Worm (Caenorhabditis elegans) whole organism, late embryonic: Measurements from ENCODE around the gene nhr-61.

Source experiments
- C08G9.2 ChIP-seq: sonication (generic microtip); optimal IDR thresholded peaks from 2 replicates; lab custom pipeline; 2016; ENCODE audit warnings: mild to moderate bottlenecking, missing genetic modification characterization, moderate library complexity, missing compliant biosample characterization
- K02D7.2 ChIP-seq: sonication (generic microtip); optimal IDR thresholded peaks from 2 replicates; lab custom pipeline; 2017; ENCODE audit warnings: mild to moderate bottlenecking, missing genetic modification characterization, missing compliant biosample characterization
- K09A11.1 ChIP-seq: sonication (generic microtip); optimal IDR thresholded peaks from 2 replicates; lab custom pipeline; 2017; ENCODE audit warnings: antibody characterized with exemption, mild to moderate bottlenecking, missing genetic modification characterization, missing compliant biosample characterization; ENCODE audit not compliant: insufficient read depth
- Y22D7AL.16 ChIP-seq: sonication (generic microtip); optimal IDR thresholded peaks from 2 replicates; lab custom pipeline; 2016; ENCODE audit warnings: missing genetic modification characterization, missing compliant biosample characterization
- ama-1 ChIP-seq: fragments of 150-350 bp; optimal IDR thresholded peaks from 2 replicates; lab custom pipeline; 2014
- ceh-19 ChIP-seq: fragments of 200-800 bp; sonication (Bioruptor generic); optimal IDR thresholded peaks from 2 replicates; lab custom pipeline; 2018; ENCODE audit warnings: mild to moderate bottlenecking, missing genetic modification characterization, missing compliant biosample characterization
- ceh-2 ChIP-seq: sonication (generic microtip); optimal IDR thresholded peaks from 2 replicates; lab custom pipeline; 2016; ENCODE audit warnings: missing genotype, missing genetic modification characterization, missing compliant biosample characterization
- ceh-22 ChIP-seq: sonication (generic microtip); optimal IDR thresholded peaks from 2 replicates; lab custom pipeline; 2017; ENCODE audit warnings: missing biosample characterization, missing genetic modification characterization
- ceh-34 ChIP-seq: sonication (generic microtip); optimal IDR thresholded peaks from 2 replicates; lab custom pipeline; 2016; ENCODE audit warnings: mild to moderate bottlenecking, missing genetic modification characterization, missing compliant biosample characterization
- ceh-45 ChIP-seq: fragments of 200-800 bp; sonication (Bioruptor generic); IDR thresholded peaks from 2 replicates; pipeline ENCODE4 v1.3.6; 2022; ENCODE audit warnings: missing genetic modification reagents, missing genetic modification characterization, missing compliant biosample characterization
- ceh-48 ChIP-seq: sonication (generic microtip); optimal IDR thresholded peaks from 2 replicates; lab custom pipeline; 2016; ENCODE audit warnings: missing genetic modification characterization, inconsistent platforms, missing compliant biosample characterization
- ceh-9 ChIP-seq: sonication (generic microtip); optimal IDR thresholded peaks from 2 replicates; lab custom pipeline; 2016; ENCODE audit warnings: mild to moderate bottlenecking, missing genetic modification characterization, inconsistent platforms, missing compliant biosample characterization
- che-1 ChIP-seq: sonication (generic microtip); optimal IDR thresholded peaks from 2 replicates; lab custom pipeline; 2016; ENCODE audit warnings: mild to moderate bottlenecking, missing genetic modification characterization, missing compliant biosample characterization
- dmd-4 ChIP-seq: sonication (generic microtip); optimal IDR thresholded peaks from 2 replicates; lab custom pipeline; 2016; ENCODE audit warnings: borderline replicate concordance, missing genetic modification characterization, missing compliant biosample characterization
- dve-1 ChIP-seq: sonication (generic microtip); optimal IDR thresholded peaks from 2 replicates; lab custom pipeline; 2017; ENCODE audit warnings: antibody characterized with exemption, mild to moderate bottlenecking, missing genetic modification characterization, missing compliant biosample characterization
- ets-4 ChIP-seq: sonication (generic microtip); optimal IDR thresholded peaks from 2 replicates; lab custom pipeline; 2016; ENCODE audit warnings: missing genetic modification characterization, missing compliant biosample characterization
- eyg-1 ChIP-seq: sonication (generic microtip); optimal IDR thresholded peaks from 2 replicates; lab custom pipeline; 2016; ENCODE audit warnings: missing genotype, missing genetic modification characterization, missing compliant biosample characterization
- fax-1 ChIP-seq: sonication (generic microtip); optimal IDR thresholded peaks from 2 replicates; lab custom pipeline; 2016; ENCODE audit warnings: missing genotype, missing genetic modification characterization, missing compliant biosample characterization
- gmeb-2 ChIP-seq: sonication (generic microtip); optimal IDR thresholded peaks from 2 replicates; lab custom pipeline; 2016; ENCODE audit warnings: missing genetic modification characterization, inconsistent platforms, missing compliant biosample characterization
- hlh-8 ChIP-seq: sonication (generic microtip); optimal IDR thresholded peaks from 2 replicates; lab custom pipeline; 2016; ENCODE audit warnings: missing genotype, missing genetic modification characterization, missing compliant biosample characterization
- lin-11 ChIP-seq: fragments of 200-800 bp; sonication (Bioruptor generic); optimal IDR thresholded peaks from 2 replicates; lab custom pipeline; 2018; ENCODE audit warnings: mild to moderate bottlenecking, missing genetic modification characterization, missing compliant biosample characterization
- madf-2 ChIP-seq: sonication (generic microtip); optimal IDR thresholded peaks from 2 replicates; lab custom pipeline; 2017; ENCODE audit warnings: missing genetic modification characterization, missing compliant biosample characterization
- nfya-1 ChIP-seq: sonication (generic microtip); optimal IDR thresholded peaks from 2 replicates; lab custom pipeline; 2017; ENCODE audit warnings: missing genetic modification characterization, mild to moderate bottlenecking, missing compliant biosample characterization, antibody characterized with exemption, moderate library complexity
- nhr-11 ChIP-seq: fragments of 150-350 bp; optimal IDR thresholded peaks from 2 replicates; lab custom pipeline; 2014; ENCODE audit warnings: missing biosample characterization, missing genetic modification characterization
- odd-2 ChIP-seq: sonication (generic microtip); optimal IDR thresholded peaks from 2 replicates; lab custom pipeline; 2017; ENCODE audit warnings: antibody characterized with exemption, mild to moderate bottlenecking, missing genetic modification characterization, missing compliant biosample characterization
- pag-3 ChIP-seq: sonication (generic microtip); optimal IDR thresholded peaks from 2 replicates; lab custom pipeline; 2016; ENCODE audit warnings: missing compliant biosample characterization, missing genetic modification characterization, borderline replicate concordance
- pat-9 ChIP-seq: fragments of 200-800 bp; sonication (Bioruptor generic); optimal IDR thresholded peaks from 2 replicates; lab custom pipeline; 2018; ENCODE audit warnings: mild to moderate bottlenecking, missing genetic modification characterization, moderate library complexity, missing compliant biosample characterization
- pax-1 ChIP-seq: fragments of 150-350 bp; optimal IDR thresholded peaks from 2 replicates; lab custom pipeline; 2014; ENCODE audit warnings: missing biosample characterization, missing genetic modification characterization
- pha-2 ChIP-seq: sonication (generic microtip); optimal IDR thresholded peaks from 2 replicates; lab custom pipeline; 2017; ENCODE audit warnings: mild to moderate bottlenecking, missing genetic modification characterization, missing compliant biosample characterization
- pha-4 ChIP-seq: fragments of 150-350 bp; optimal IDR thresholded peaks from 2 replicates; lab custom pipeline; 2018; ENCODE audit warnings: missing biosample characterization, missing genetic modification reagents, missing genetic modification characterization
- pros-1 ChIP-seq: fragments of 150-350 bp; optimal IDR thresholded peaks from 2 replicates; lab custom pipeline; 2014; ENCODE audit warnings: missing biosample characterization, missing genetic modification reagents, missing genetic modification characterization
- ref-2 ChIP-seq: sonication (generic microtip); optimal IDR thresholded peaks from 2 replicates; lab custom pipeline; 2016; ENCODE audit warnings: missing genetic modification characterization, missing compliant biosample characterization
- rnt-1 ChIP-seq: sonication (generic microtip); optimal IDR thresholded peaks from 2 replicates; lab custom pipeline; 2016; ENCODE audit warnings: missing genetic modification characterization, missing compliant biosample characterization
- sox-2 ChIP-seq: fragments of 200-800 bp; sonication (Bioruptor generic); IDR thresholded peaks from 2 replicates; pipeline ENCODE4 v1.3.6; 2022; ENCODE audit warnings: missing genetic modification reagents, missing genetic modification characterization, missing compliant biosample characterization
- sox-4 ChIP-seq: sonication (generic microtip); optimal IDR thresholded peaks from 2 replicates; lab custom pipeline; 2017; ENCODE audit warnings: mild to moderate bottlenecking, missing genetic modification characterization, inconsistent platforms, missing compliant biosample characterization
- tbx-2 ChIP-seq: sonication (generic microtip); optimal IDR thresholded peaks from 2 replicates; lab custom pipeline; 2016; ENCODE audit warnings: missing genetic modification characterization, missing compliant biosample characterization
- tbx-7 ChIP-seq: sonication (generic microtip); optimal IDR thresholded peaks from 2 replicates; lab custom pipeline; 2016; ENCODE audit warnings: missing genotype, missing genetic modification characterization, missing compliant biosample characterization
- ttx-3 ChIP-seq: sonication (generic microtip); optimal IDR thresholded peaks from 2 replicates; lab custom pipeline; 2016; ENCODE audit warnings: missing genetic modification reagents, missing genetic modification characterization, missing compliant biosample characterization
- unc-3 ChIP-seq, 2 experiments: fragments of 200-800 bp in 1 of 2; sonication (Bioruptor generic) in 1 of 2; sonication (generic microtip) in 1 of 2; conservative IDR thresholded peaks in 1 of 2; optimal IDR thresholded peaks in 1 of 2; 2 replicates each; pipeline versions ENCODE4 v1.3.6 to Lab custom; 2016 to 2022; ENCODE audit warnings: missing compliant biosample characterization in 2 of 2, missing genetic modification characterization in 2 of 2, missing genetic modification reagents in 1 of 2
- unc-42 ChIP-seq: sonication (generic microtip); optimal IDR thresholded peaks from 2 replicates; lab custom pipeline; 2016; ENCODE audit warnings: missing genotype, missing genetic modification characterization, missing compliant biosample characterization
- zip-5 ChIP-seq: sonication (generic microtip); optimal IDR thresholded peaks from 2 replicates; lab custom pipeline; 2016; ENCODE audit warnings: missing genetic modification characterization, missing compliant biosample characterization
- ztf-16 ChIP-seq: sonication (generic microtip); optimal IDR thresholded peaks from 2 replicates; lab custom pipeline; 2017; ENCODE audit warnings: missing genetic modification characterization, missing compliant biosample characterization

Gene nhr-61

DNA sequence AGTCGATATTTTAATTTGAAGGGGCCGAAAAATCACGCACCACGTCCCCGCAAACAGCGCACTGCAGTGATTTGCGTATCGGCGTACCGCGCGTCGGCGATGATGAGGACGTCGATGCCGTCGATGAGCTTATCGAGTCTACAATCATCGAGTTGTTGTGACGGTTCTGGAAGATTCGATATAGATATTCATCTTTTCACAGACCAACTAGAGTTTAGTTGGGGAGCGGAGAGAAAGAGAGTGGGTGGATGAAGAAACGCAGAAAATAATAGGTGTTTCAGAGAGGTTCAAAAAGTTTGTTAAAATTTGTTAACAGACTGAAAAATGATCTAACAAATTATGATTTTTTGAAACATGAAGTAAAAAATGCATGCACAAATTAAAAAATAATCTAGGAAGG lies at the start of gene nhr-61:
Gene nhr-61, minus strand, starts transcription at position 168 of the 400 bp plus-strand sequence.
- no peak for TF ChIP-seq pat-9 (tag; lab: Kevin White, UChicago)
- TF ChIP-seq tbx-7 (tag; lab: Kevin White, UChicago): no peak
- TF ChIP-seq ama-1 (lab: Kevin White, UChicago): no peak
- no peak for TF ChIP-seq dmd-4 (tag; lab: Kevin White, UChicago)
- no peak for TF ChIP-seq madf-2 (tag; lab: Kevin White, UChicago)
- no peak for TF ChIP-seq eyg-1 (tag; lab: Kevin White, UChicago)
- TF ChIP-seq pha-4 (tag; lab: Kevin White, UChicago): no peak
- no peak for TF ChIP-seq ttx-3

DNA sequence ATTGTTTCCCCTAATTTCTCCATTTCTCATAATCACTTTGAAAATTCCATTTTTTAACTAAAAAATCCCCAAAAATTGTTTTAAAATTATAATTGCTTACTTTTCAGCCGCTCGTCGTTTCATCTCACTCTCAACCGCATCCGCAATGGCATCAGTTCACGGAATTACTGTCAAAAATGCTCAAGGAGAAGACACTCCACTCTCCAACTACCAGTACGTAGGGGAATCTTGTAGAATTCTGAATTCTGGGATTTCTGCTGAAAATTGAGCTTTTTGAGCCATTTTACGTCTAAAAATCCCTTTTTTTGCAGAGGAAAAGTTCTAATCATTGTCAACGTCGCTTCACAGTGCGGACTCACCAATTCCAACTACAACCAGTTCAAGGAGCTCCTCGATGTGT lies 49.2 kb upstream of the nhr-61 start:
- TF ChIP-seq nfya-1 (tag; lab: Kevin White, UChicago) (no peak), lin-11 (tag; lab: Kevin White, UChicago) (no peak), ceh-45 (no peak), Y22D7AL.16 (tag; lab: Kevin White, UChicago) (no peak), pax-1 (tag; lab: Kevin White, UChicago) (no peak), rnt-1 (tag; lab: Kevin White, UChicago) (no peak), odd-2 (tag; lab: Kevin White, UChicago) (no peak), nhr-11 (tag; lab: Kevin White, UChicago) (no peak), tbx-7 (tag; lab: Kevin White, UChicago) (no peak), dmd-4 (tag; lab: Kevin White, UChicago) (no peak), ceh-22 (tag; lab: Kevin White, UChicago) (no peak), pag-3 (tag; lab: Kevin White, UChicago) (no peak), zip-5 (tag; lab: Kevin White, UChicago) (no peak), pha-2 (tag; lab: Kevin White, UChicago) (no peak)

ce11 chrII:14866668-14867067 lies 48.3 kb upstream of the nhr-61 start, which contains the start of gene gpx-2:
Gene gpx-2, plus strand, starts transcription at chrII:14866766.
- no peak for TF ChIP-seq lin-11 (tag; lab: Kevin White, UChicago)
- no peak for TF ChIP-seq ceh-19 (GFP tag; lab: Kevin White, UChicago)
- no peak for TF ChIP-seq ceh-34 (tag; lab: Kevin White, UChicago)
- TF ChIP-seq ceh-45: no peak
- TF ChIP-seq ceh-22 (tag; lab: Kevin White, UChicago): no peak
- TF ChIP-seq pat-9 (tag; lab: Kevin White, UChicago): no peak
- TF ChIP-seq ets-4 (tag; lab: Kevin White, UChicago): no peak
- TF ChIP-seq ceh-9 (tag; lab: Kevin White, UChicago): no peak
- TF ChIP-seq, all 69 proteins: peak for 0

DNA sequence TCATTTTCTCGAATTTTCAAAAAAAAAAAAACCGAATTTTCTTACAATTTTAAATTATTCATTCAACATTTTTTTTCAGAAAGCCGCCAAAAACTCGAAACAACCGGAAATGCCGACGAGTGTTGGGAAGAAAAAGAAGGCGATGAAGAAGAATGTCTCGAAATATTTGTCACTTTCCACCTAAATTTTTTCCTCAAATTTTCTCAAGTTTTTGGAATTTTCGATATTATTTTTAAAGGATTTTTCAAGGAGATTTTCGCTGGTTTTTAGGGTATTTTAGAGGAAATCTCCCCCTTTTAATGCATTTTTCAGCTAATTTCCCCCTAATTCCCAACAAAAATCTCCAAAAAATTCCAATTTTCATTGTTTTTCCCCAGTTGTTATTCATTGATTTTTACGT lies 47.8 kb upstream of the nhr-61 start:
- no peak for TF ChIP-seq ceh-19 (GFP tag; lab: Kevin White, UChicago)
- no peak for TF ChIP-seq ceh-48 (tag; lab: Kevin White, UChicago)
- no peak for TF ChIP-seq lin-11 (tag; lab: Kevin White, UChicago)
- no peak for TF ChIP-seq tbx-2 (tag; lab: Kevin White, UChicago)
- TF ChIP-seq pha-4 (tag; lab: Kevin White, UChicago): no peak
- TF ChIP-seq hlh-8: no peak
- TF ChIP-seq ztf-16: no peak
- no peak for TF ChIP-seq sox-4
- no peak for TF ChIP-seq dve-1 (tag; lab: Kevin White, UChicago)
- TF ChIP-seq pax-1 (tag; lab: Kevin White, UChicago): no peak
- no peak for TF ChIP-seq Y22D7AL.16 (tag; lab: Kevin White, UChicago)
- no peak for TF ChIP-seq C08G9.2 (tag; lab: Kevin White, UChicago)
- no peak for TF ChIP-seq K02D7.2 (tag; lab: Kevin White, UChicago)
- TF ChIP-seq ceh-45: no peak
- no peak for TF ChIP-seq K09A11.1
- TF ChIP-seq pat-9 (tag; lab: Kevin White, UChicago): no peak
- TF ChIP-seq, all 69 proteins: peak for 0

DNA sequence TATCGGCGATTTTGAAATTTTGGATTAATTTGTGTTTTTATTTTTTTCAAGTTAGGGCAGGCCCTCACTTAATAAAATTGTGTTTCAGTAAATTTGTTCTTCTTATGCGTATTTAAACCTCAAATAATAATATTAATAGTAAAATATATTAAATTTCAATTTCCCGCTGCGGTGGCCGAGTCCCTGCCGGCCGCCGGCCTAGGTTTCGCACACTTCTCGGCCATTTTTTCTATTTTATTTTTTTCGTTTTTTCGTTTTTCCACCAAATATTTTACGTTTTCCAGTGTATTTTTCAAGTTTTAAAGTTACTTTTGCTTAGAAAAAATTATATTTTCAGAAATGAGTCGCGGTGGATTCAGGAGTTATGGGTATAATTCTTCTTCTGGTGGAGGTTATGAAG lies 38.6 kb upstream of the nhr-61 start, which contains the start of gene rbm-28:
Gene rbm-28, plus strand, starts transcription at position 338 of the 400 bp plus-strand sequence.
- peak; percentile 66 for TF ChIP-seq hlh-8
- TF ChIP-seq ets-4 (tag; lab: Kevin White, UChicago): peak; percentile 59
- no peak for TF ChIP-seq dmd-4 (tag; lab: Kevin White, UChicago)
- peak; percentile 24 for TF ChIP-seq pha-2 (tag; lab: Kevin White, UChicago)
- TF ChIP-seq pros-1: no peak
- TF ChIP-seq K09A11.1: no peak
- TF ChIP-seq C08G9.2 (tag; lab: Kevin White, UChicago): peak; percentile 37
- TF ChIP-seq unc-3 (GFP tag; conservative IDR thresholded peaks at IDR 0.05; lab: Robert Waterston, UW): 0 out of 2 replicates have a peak, but pooled peaks have one; percentile 14
- TF ChIP-seq unc-3 (tag; optimal IDR thresholded peaks at IDR 0.05; lab: Kevin White, UChicago): no peak
- no peak for TF ChIP-seq ceh-34 (tag; lab: Kevin White, UChicago)
- TF ChIP-seq unc-42: no peak
- TF ChIP-seq fax-1: no peak
- TF ChIP-seq lin-11 (tag; lab: Kevin White, UChicago): no peak
- TF ChIP-seq ref-2 (tag; lab: Kevin White, UChicago): peak; percentile 19
- peak; percentile 39 for TF ChIP-seq che-1 (tag; lab: Kevin White, UChicago)
- peak; percentile 49 for TF ChIP-seq ceh-2 (tag; lab: Kevin White, UChicago)
- TF ChIP-seq gmeb-2: no peak
- TF ChIP-seq sox-2 (GFP tag; lab: Robert Waterston, UW): no peak
